Fruit fly (Drosophila melanogaster): ENCODE measurements around the gene Top2.
A peak's percentile ranks its signal among the peaks of the same experiment; 100 is the strongest.

Top2 gene

DNA sequence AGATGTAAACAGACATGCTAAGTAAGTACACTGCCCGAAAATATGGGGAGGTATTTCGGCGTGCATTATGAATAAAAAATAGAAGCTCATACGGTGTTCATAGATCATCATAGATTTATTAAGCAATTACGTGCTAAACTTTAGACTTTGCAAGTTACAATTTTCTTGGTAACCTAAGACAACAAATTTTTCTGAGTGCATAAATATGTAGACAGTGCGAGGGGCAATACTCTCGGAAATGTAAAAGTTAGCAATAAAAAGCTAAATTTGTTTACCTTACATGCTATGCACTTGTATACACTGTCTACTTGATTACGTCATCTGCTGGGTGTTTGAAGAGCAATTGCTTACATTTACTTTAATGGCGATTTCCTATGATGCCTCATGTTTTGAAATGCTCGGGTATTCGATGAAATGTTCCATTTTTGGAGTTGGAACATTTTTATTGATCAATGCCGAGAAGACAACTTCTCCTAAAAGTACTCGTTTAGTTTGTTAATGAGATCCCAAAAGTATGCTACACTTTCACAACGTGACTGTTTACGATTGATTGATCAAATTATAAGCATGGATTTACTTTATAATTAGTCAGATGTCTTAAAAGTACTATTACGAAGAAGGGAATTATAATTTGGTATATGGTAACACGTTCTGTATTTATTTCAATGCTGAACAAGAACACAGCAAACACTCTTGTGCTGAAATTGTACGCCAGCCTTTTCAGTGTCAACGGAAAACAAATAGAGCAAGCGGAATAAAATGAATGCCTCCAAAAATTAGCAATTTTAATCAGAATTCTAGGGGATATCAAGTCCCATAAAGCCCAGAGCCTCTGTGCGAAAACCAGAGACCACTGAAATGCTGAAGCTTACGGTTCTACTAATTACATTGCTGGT is 36.4 kb downstream of the Top2 start, which contains the start of gene Lectin-galC1 (continued):
- TF ChIP-seq Ptx1 (GFP tag; IDR thresholded peaks at IDR 0.05) (peak; percentile 85), CkIIα-i1 (GFP tag; IDR thresholded peaks at IDR 0.05) (no peak), chn (GFP tag; optimal IDR thresholded peaks at IDR 0.05) (peak; percentile 87), bab2 (GFP tag; optimal IDR thresholded peaks at IDR 0.05) (peak; percentile 86), CG9797 (GFP tag; optimal IDR thresholded peaks at IDR 0.05) (no peak), CG14710 (tag; optimal IDR thresholded peaks at IDR 0.05) (peak; percentile 85), CG13287 (GFP tag; IDR thresholded peaks at IDR 0.05; ENCODE audit: partially characterized antibody) (no peak), Aef1 (GFP tag; IDR thresholded peaks at IDR 0.05) (peak; percentile 76), CG8478 (optimal IDR thresholded peaks at IDR 0.05) (no peak), CG9817 (tag; optimal IDR thresholded peaks at IDR 0.05) (peak; percentile 78), CG8765 (GFP tag; IDR thresholded peaks at IDR 0.05) (no peak), CG32772 (GFP tag; IDR thresholded peaks at IDR 0.05) (peak; percentile 83), twi (tag; optimal IDR thresholded peaks at IDR 0.05) (peak; percentile 80), trem (tag; optimal IDR thresholded peaks at IDR 0.05) (peak; percentile 81), chif (GFP tag; optimal IDR thresholded peaks at IDR 0.05) (peak; percentile 90 to 94), CG12155 (GFP tag; optimal IDR thresholded peaks at IDR 0.05) (peak; percentile 82), CG31388 (GFP tag; optimal IDR thresholded peaks at IDR 0.05) (peak; percentile 85), CG4424 (GFP tag; optimal IDR thresholded peaks at IDR 0.05) (peak; percentile 88), CG2120 (GFP tag; optimal IDR thresholded peaks at IDR 0.05) (peak; percentile 58), Lpt (GFP tag; optimal IDR thresholded peaks at IDR 0.05) (no peak), cg (GFP tag; optimal IDR thresholded peaks at IDR 0.05) (no peak), CG14860 (GFP tag; IDR thresholded peaks at IDR 0.05; ENCODE audit: partially characterized antibody) (no peak), z (GFP tag; IDR thresholded peaks at IDR 0.05) (peak; percentile 33; the same call in 1 of the 3 replicates), CG33557 (GFP tag; optimal IDR thresholded peaks at IDR 0.05) (peak; percentile 72), E2f1 (GFP tag; IDR thresholded peaks at IDR 0.05) (peak; percentile 76), Nf-YA (GFP tag; IDR thresholded peaks at IDR 0.05) (peak; percentile 46), CG12744 (GFP tag; optimal IDR thresholded peaks at IDR 0.05) (peak; percentile 79), Mrtf (GFP tag; IDR thresholded peaks at IDR 0.05) (peak; percentile 84), danr (GFP tag; IDR thresholded peaks at IDR 0.05) (peak; percentile 60), CG34422 (GFP tag; IDR thresholded peaks at IDR 0.05) (peak; percentile 90; the same call in 1 of the 3 replicates), Dp (GFP tag; optimal IDR thresholded peaks at IDR 0.05) (no peak), HmgZ (tag; optimal IDR thresholded peaks at IDR 0.05) (peak; percentile 55), CG32532 (GFP tag; IDR thresholded peaks at IDR 0.05) (peak; percentile 74), yki (optimal IDR thresholded peaks at IDR 0.05) (no peak), CG7786 (GFP tag; optimal IDR thresholded peaks at IDR 0.05) (peak; percentile 74), CG7357 (GFP tag; IDR thresholded peaks at IDR 0.05) (peak; percentile 59; the same call in 2 of the 3 replicates), CG6765 (GFP tag; optimal IDR thresholded peaks at IDR 0.05) (no peak), Hmr (GFP tag; optimal IDR thresholded peaks at IDR 0.05) (peak; percentile 80), slbo (GFP tag; IDR thresholded peaks at IDR 0.05) (peak; percentile 87), CG16815 (GFP tag; optimal IDR thresholded peaks at IDR 0.05) (peak; percentile 72), Ssrp (tag; optimal IDR thresholded peaks at IDR 0.05) (peak; percentile 87), pan (optimal IDR thresholded peaks at IDR 0.05) (no peak), pan (GFP tag; optimal IDR thresholded peaks at IDR 0.05 in 1 of 2, IDR thresholded peaks at IDR 0.05 in 1 of 2) (peak in 1 of 2 experiments; percentile 88), CG34376 (GFP tag; optimal IDR thresholded peaks at IDR 0.05) (no peak), org-1 (GFP tag; optimal IDR thresholded peaks at IDR 0.05) (peak; percentile 87), Med (GFP tag) (peak; percentile 97), dimm (GFP tag; IDR thresholded peaks at IDR 0.05) (no peak), CG13894 (tag; optimal IDR thresholded peaks at IDR 0.05) (no peak), pfk (GFP tag; optimal IDR thresholded peaks at IDR 0.05) (peak; percentile 62), CG3726 (GFP tag; IDR thresholded peaks at IDR 0.05) (0 out of 3 replicates have a peak, but pooled peaks have one; percentile 81)

Measured in whole organism, embryonic.